Worm (Caenorhabditis elegans) whole organism, L3 larva: Measurements from ENCODE around the gene F59B2.15.
"Not testable (repeated sequence)": the region's sequence is repeated elsewhere in the genome, so short reads cannot be mapped to it uniquely, and the experiment has no call there.

Experiments
- R02D3.7 ChIP-seq: fragments of 150-350 bp; optimal IDR thresholded peaks from 2 replicates; lab custom pipeline; 2014; ENCODE audit warnings: missing biosample characterization, missing genetic modification characterization
- ZK546.5 ChIP-seq: sonication (generic microtip); optimal IDR thresholded peaks from 2 replicates; lab custom pipeline; 2017; ENCODE audit warnings: missing biosample characterization, missing genetic modification characterization
- aly-2 ChIP-seq: fragments of 150-350 bp; optimal IDR thresholded peaks from 2 replicates; lab custom pipeline; 2014; ENCODE audit warnings: missing biosample characterization, missing genetic modification characterization
- ama-1 ChIP-seq: fragments of 150-350 bp; optimal IDR thresholded peaks from 2 replicates; lab custom pipeline; 2018
- ceh-82 ChIP-seq: fragments of 150-350 bp; optimal IDR thresholded peaks from 2 replicates; lab custom pipeline; 2014; ENCODE audit warnings: missing biosample characterization, missing genetic modification characterization
- daf-12 ChIP-seq: fragments of 150-350 bp; optimal IDR thresholded peaks from 2 replicates; lab custom pipeline; 2014; ENCODE audit warnings: missing biosample characterization, missing genetic modification reagents, missing genetic modification characterization
- elt-1 ChIP-seq: fragments of 150-350 bp; optimal IDR thresholded peaks from 2 replicates; lab custom pipeline; 2014; ENCODE audit warnings: missing biosample characterization, missing genetic modification characterization
- elt-2 ChIP-seq: sonication (generic microtip); optimal IDR thresholded peaks from 2 replicates; lab custom pipeline; 2016; ENCODE audit warnings: missing genetic modification reagents, mild to moderate bottlenecking, missing genetic modification characterization, missing compliant biosample characterization
- elt-3 ChIP-seq, 3 experiments: fragments of 150-350 bp in 1 of 3; sonication (generic microtip) in 2 of 3; optimal IDR thresholded peaks; 2 replicates in 2 of 3; 4 replicates in 1 of 3; lab custom pipeline; 2014 to 2017; ENCODE audit warnings: missing biosample characterization in 3 of 3, missing genetic modification characterization in 3 of 3
- eor-1 ChIP-seq, 2 experiments: fragments of 150-350 bp; optimal IDR thresholded peaks; 2 replicates each; lab custom pipeline; 2014 to 2018; ENCODE audit warnings: missing biosample characterization in 2 of 2, missing genetic modification characterization in 2 of 2
- fkh-2 ChIP-seq: fragments of 150-350 bp; optimal IDR thresholded peaks from 2 replicates; lab custom pipeline; 2014; ENCODE audit warnings: missing biosample characterization, missing genetic modification reagents, missing genetic modification characterization
- fos-1 ChIP-seq: fragments of 150-350 bp; optimal IDR thresholded peaks from 2 replicates; lab custom pipeline; 2014; ENCODE audit warnings: missing biosample characterization, missing genetic modification characterization
- hmg-11 ChIP-seq: sonication (generic microtip); optimal IDR thresholded peaks from 2 replicates; lab custom pipeline; 2016; ENCODE audit warnings: missing genetic modification characterization, missing compliant biosample characterization
- jun-1 ChIP-seq: fragments of 150-350 bp; optimal IDR thresholded peaks from 2 replicates; lab custom pipeline; 2014; ENCODE audit warnings: missing biosample characterization, missing genetic modification reagents, missing genetic modification characterization
- lin-39 ChIP-seq: fragments of 150-350 bp; optimal IDR thresholded peaks from 2 replicates; lab custom pipeline; 2018; ENCODE audit warnings: missing biosample characterization, missing genetic modification reagents, missing genetic modification characterization
- lsy-12 ChIP-seq: sonication (generic microtip); optimal IDR thresholded peaks from 2 replicates; lab custom pipeline; 2016; ENCODE audit warnings: mild to moderate bottlenecking, missing genetic modification characterization, missing compliant biosample characterization
- mdl-1 ChIP-seq: fragments of 150-350 bp; optimal IDR thresholded peaks from 2 replicates; lab custom pipeline; 2014; ENCODE audit warnings: missing biosample characterization, missing genetic modification characterization
- nfya-1 ChIP-seq: sonication (generic microtip); optimal IDR thresholded peaks from 2 replicates; lab custom pipeline; 2017; ENCODE audit warnings: missing genetic modification characterization, mild to moderate bottlenecking, missing compliant biosample characterization, antibody characterized with exemption, moderate library complexity; ENCODE audit not compliant: insufficient read depth
- nhr-11 ChIP-seq: fragments of 150-350 bp; optimal IDR thresholded peaks from 2 replicates; lab custom pipeline; 2014; ENCODE audit warnings: missing biosample characterization, missing genetic modification characterization
- nhr-12 ChIP-seq: fragments of 150-350 bp; optimal IDR thresholded peaks from 2 replicates; lab custom pipeline; 2014; ENCODE audit warnings: missing biosample characterization, missing genetic modification characterization
- nhr-23 ChIP-seq: fragments of 150-350 bp; optimal IDR thresholded peaks from 2 replicates; lab custom pipeline; 2014; ENCODE audit warnings: missing biosample characterization, missing genetic modification reagents, missing genetic modification characterization
- nhr-237 ChIP-seq: fragments of 150-350 bp; optimal IDR thresholded peaks from 2 replicates; lab custom pipeline; 2014; ENCODE audit warnings: missing biosample characterization, missing genetic modification characterization
- nhr-25 ChIP-seq: sonication (generic microtip); optimal IDR thresholded peaks from 2 replicates; lab custom pipeline; 2017; ENCODE audit warnings: missing biosample characterization, missing genetic modification characterization
- nhr-43 ChIP-seq: sonication (generic microtip); optimal IDR thresholded peaks from 2 replicates; lab custom pipeline; 2016; ENCODE audit warnings: mild to moderate bottlenecking, missing genetic modification characterization, missing compliant biosample characterization; ENCODE audit not compliant: poor library complexity, severe bottlenecking
- nhr-67 ChIP-seq: fragments of 150-350 bp; optimal IDR thresholded peaks from 2 replicates; lab custom pipeline; 2014; ENCODE audit warnings: missing biosample characterization, missing genetic modification characterization
- nhr-77 ChIP-seq: fragments of 150-350 bp; optimal IDR thresholded peaks from 2 replicates; lab custom pipeline; 2014; ENCODE audit warnings: missing biosample characterization, missing genetic modification characterization
- pha-4 ChIP-seq: fragments of 150-350 bp; optimal IDR thresholded peaks from 2 replicates; lab custom pipeline; 2014; ENCODE audit warnings: missing biosample characterization, missing genetic modification reagents, missing genetic modification characterization
- pqm-1 ChIP-seq: fragments of 150-350 bp; optimal IDR thresholded peaks from 2 replicates; lab custom pipeline; 2017; ENCODE audit warnings: missing biosample characterization, missing genetic modification characterization, inconsistent platforms
- skn-1 ChIP-seq: fragments of 150-350 bp; optimal IDR thresholded peaks from 2 replicates; lab custom pipeline; 2014; ENCODE audit warnings: missing biosample characterization, missing genetic modification characterization
- snpc-4 ChIP-seq: fragments of 150-350 bp; optimal IDR thresholded peaks from 2 replicates; lab custom pipeline; 2014; ENCODE audit warnings: missing biosample characterization, missing genetic modification characterization
- unc-39 ChIP-seq: sonication (generic microtip); optimal IDR thresholded peaks from 4 replicates; lab custom pipeline; 2017; ENCODE audit warnings: missing biosample characterization, missing genetic modification characterization
- unc-62 ChIP-seq: fragments of 150-350 bp; sonication (generic microtip); optimal IDR thresholded peaks from 4 replicates; lab custom pipeline; 2014; ENCODE audit warnings: missing biosample characterization, missing genetic modification reagents, missing genetic modification characterization
- ztf-11 ChIP-seq: fragments of 150-350 bp; optimal IDR thresholded peaks from 2 replicates; lab custom pipeline; 2014; ENCODE audit warnings: missing biosample characterization, missing genetic modification characterization

Gene F59B2.15

ce11 chrIII:8997821-8998220 lies 4.6 kb downstream of the F59B2.15 start:
- TF ChIP-seq lin-39 (tag; lab: Kevin White, UChicago) (no peak), aly-2 (no peak), pqm-1 (peak; percentile 47), elt-2 (tag; lab: Kevin White, UChicago) (peak; percentile 79), ztf-11 (tag; lab: Kevin White, UChicago) (no peak)
- TF ChIP-seq, all 47 proteins: peak for 2

- TF ChIP-seq nhr-237 (tag; lab: Kevin White, UChicago), result no peak
- no peak for TF ChIP-seq eor-1 (tag; optimal IDR thresholded peaks at IDR 0.05; lab: Kevin White, UChicago)
- no peak for TF ChIP-seq daf-12 (tag; lab: Kevin White, UChicago)
- no peak for TF ChIP-seq ceh-82 (tag; lab: Kevin White, UChicago)
- no peak for TF ChIP-seq nfya-1 (tag; lab: Kevin White, UChicago)
- TF ChIP-seq fos-1 (tag; lab: Kevin White, UChicago), result no peak
- no peak for TF ChIP-seq ama-1 (lab: Kevin White, UChicago)
- no peak for TF ChIP-seq nhr-77
- no peak for TF ChIP-seq mdl-1 (tag; lab: Kevin White, UChicago)
- TF ChIP-seq ZK546.5, result no peak
- TF ChIP-seq, all 47 proteins: peak for 0
These were observed 5.8 kb downstream of the F59B2.15 start, which contains the start of gene skat-1 for ce11 chrIII:8996686-8997085. Gene skat-1 (minus strand): TSS chrIII:8996786.

- TF ChIP-seq pqm-1; skn-1 (tag; lab: Kevin White, UChicago); snpc-4 (tag; lab: Kevin White, UChicago): not testable (repeated sequence)
These were observed 12.7 kb downstream of the F59B2.15 start, which contains the start of gene R08D7.7 for ce11 chrIII:8989752-8990151. Gene R08D7.7 (plus strand): TSS chrIII:8990052.

- TF ChIP-seq lin-39 (tag; lab: Kevin White, UChicago) (peak; percentile 15), nhr-12 (tag; lab: Kevin White, UChicago) (no peak), nfya-1 (tag; lab: Kevin White, UChicago) (no peak), elt-1 (tag; lab: Kevin White, UChicago) (no peak), snpc-4 (tag; lab: Kevin White, UChicago) (no peak), ama-1 (lab: Kevin White, UChicago) (no peak), nhr-23 (tag; lab: Kevin White, UChicago) (no peak)
These were observed 13.9 kb downstream of the F59B2.15 start for ce11 chrIII:8988544-8988943.

- no peak for TF ChIP-seq eor-1 (tag; optimal IDR thresholded peaks at IDR 0.05; lab: Kevin White, UChicago)
- TF ChIP-seq elt-1 (tag; lab: Kevin White, UChicago), result no peak
- no peak for TF ChIP-seq skn-1 (tag; lab: Kevin White, UChicago)
- TF ChIP-seq pha-4, result no peak
- TF ChIP-seq fkh-2 (tag; lab: Kevin White, UChicago), result no peak
- TF ChIP-seq nhr-67 (tag; lab: Kevin White, UChicago), result no peak
- no peak for TF ChIP-seq pqm-1
- TF ChIP-seq ama-1 (lab: Kevin White, UChicago), result no peak
- TF ChIP-seq mdl-1 (tag; lab: Kevin White, UChicago), result no peak
- no peak for TF ChIP-seq nhr-23 (tag; lab: Kevin White, UChicago)
- TF ChIP-seq hmg-11 (tag; lab: Kevin White, UChicago), result no peak
- TF ChIP-seq lsy-12 (tag; lab: Kevin White, UChicago), result no peak
- no peak for TF ChIP-seq aly-2
- TF ChIP-seq nhr-25 (tag; lab: Kevin White, UChicago), result no peak
- no peak for TF ChIP-seq ZK546.5
- TF ChIP-seq unc-62 (GFP tag; lab: Kevin White, UChicago), result no peak
- TF ChIP-seq, all 47 proteins: peak for 0
These were observed 14.4 kb downstream of the F59B2.15 start for ce11 chrIII:8988061-8988460.

ce11 chrIII:8986872-8987271 lies 15.6 kb downstream of the F59B2.15 start:
- TF ChIP-seq nhr-25 (tag; lab: Kevin White, UChicago) (peak; percentile 2), nhr-43 (peak; percentile 63), R02D3.7 (tag; lab: Kevin White, UChicago) (peak; percentile 48), nhr-23 (tag; lab: Kevin White, UChicago) (peak; percentile 73), unc-39 (tag; lab: Kevin White, UChicago) (no peak), elt-2 (tag; lab: Kevin White, UChicago) (peak; percentile 4), ama-1 (lab: Kevin White, UChicago) (no peak), nhr-67 (tag; lab: Kevin White, UChicago) (no peak), elt-3 (tag; optimal IDR thresholded peaks at IDR 0.05; lab: Kevin White, UChicago) (peak; percentile 77 to 99 (median 96)), nhr-11 (tag; lab: Kevin White, UChicago) (no peak), jun-1 (tag; lab: Kevin White, UChicago) (no peak), unc-62 (GFP tag; lab: Kevin White, UChicago) (peak; percentile 3), aly-2 (no peak), skn-1 (tag; lab: Kevin White, UChicago) (no peak)
